Worm (Caenorhabditis elegans) whole organism, midembryonic: ENCODE measurements around the gene ran-2.

Experiments
- T22C8.4 ChIP-seq: fragments of 200-800 bp; sonication (Bioruptor generic); IDR thresholded peaks from 2 replicates; pipeline ENCODE4 v1.3.6; 2022; ENCODE audit warnings: missing genetic modification characterization, missing compliant biosample characterization
- cog-1 ChIP-seq: sonication (generic microtip); optimal IDR thresholded peaks from 2 replicates; lab custom pipeline; 2016; ENCODE audit warnings: missing genetic modification characterization, missing compliant biosample characterization
- flt-1 ChIP-seq: fragments of 200-800 bp; sonication (Bioruptor generic); IDR thresholded peaks from 2 replicates; pipeline ENCODE4 v1.3.6; 2022; ENCODE audit warnings: missing genetic modification characterization, missing compliant biosample characterization
- klf-2 ChIP-seq: fragments of 200-800 bp; sonication (Bioruptor generic); conservative IDR thresholded peaks from 2 replicates; pipeline ENCODE4 v1.3.6; 2022; ENCODE audit warnings: missing genetic modification reagents, missing genetic modification characterization, missing compliant biosample characterization
- med-1 ChIP-seq: sonication (generic microtip); optimal IDR thresholded peaks from 2 replicates; lab custom pipeline; 2017; ENCODE audit warnings: missing genetic modification characterization, mild to moderate bottlenecking, missing compliant biosample characterization, antibody characterized with exemption, missing genetic modification reagents; ENCODE audit not compliant: insufficient read depth
- ref-1 ChIP-seq: fragments of 200-800 bp; sonication (Bioruptor generic); conservative IDR thresholded peaks from 2 replicates; pipeline ENCODE4 v1.3.6; 2022; ENCODE audit warnings: missing genetic modification reagents, missing genetic modification characterization, missing compliant biosample characterization
- tab-1 ChIP-seq: fragments of 200-800 bp; sonication (Bioruptor generic); IDR thresholded peaks from 2 replicates; pipeline ENCODE4 v1.3.6; 2022; ENCODE audit warnings: missing genetic modification characterization, missing compliant biosample characterization
- ztf-23 ChIP-seq: fragments of 200-800 bp; sonication (Bioruptor generic); IDR thresholded peaks from 2 replicates; pipeline ENCODE4 v1.3.6; 2022; ENCODE audit warnings: missing genetic modification reagents, missing genetic modification characterization, missing compliant biosample characterization
- ztf-29 ChIP-seq: fragments of 200-800 bp; sonication (Bioruptor generic); IDR thresholded peaks from 2 replicates; pipeline ENCODE4 v1.3.6; 2022; ENCODE audit warnings: missing genetic modification reagents, missing genetic modification characterization, missing compliant biosample characterization

- TF ChIP-seq flt-1 (no peak), klf-2 (GFP tag; lab: Robert Waterston, UW) (no peak), T22C8.4 (GFP tag; lab: Robert Waterston, UW) (no peak), cog-1 (tag; lab: Kevin White, UChicago) (no peak), ref-1 (GFP tag; lab: Robert Waterston, UW) (no peak), med-1 (GFP tag; lab: Kevin White, UChicago) (no peak), tab-1 (GFP tag; lab: Robert Waterston, UW) (no peak), ztf-29 (GFP tag; lab: Robert Waterston, UW) (no peak), ztf-23 (GFP tag; lab: Robert Waterston, UW) (no peak)
These were observed 35.6 kb upstream of the ran-2 start for ce11 chrIII:7897733-7898132.
